Fruit fly (Drosophila melanogaster) whole organism, embryonic: Measurements from ENCODE around the gene THADA.

ENCODE experiments used
- CG10267 ChIP-seq: fragments of 200-800 bp; sonication (Bioruptor generic); optimal IDR thresholded peaks from 2 replicates; lab custom pipeline; 2018; ENCODE audit warnings: missing biosample characterization, mild to moderate bottlenecking, missing genetic modification characterization, moderate library complexity
- CG10321 ChIP-seq: fragments of 200-800 bp; sonication (Bioruptor generic); IDR thresholded peaks from 2 replicates; pipeline ENCODE4 v1.3.6; 2022; ENCODE audit warnings: missing biosample characterization, missing genetic modification characterization
- CG10431 ChIP-seq: fragments of 200-800 bp; sonication (Bioruptor generic); optimal IDR thresholded peaks from 3 replicates; lab custom pipeline; 2018; ENCODE audit warnings: missing biosample characterization, mild to moderate bottlenecking, missing genetic modification characterization
- CG10565 ChIP-seq: fragments of 200-800 bp; sonication (Bioruptor generic); optimal IDR thresholded peaks from 3 replicates; lab custom pipeline; 2016; ENCODE audit warnings: missing biosample characterization, mild to moderate bottlenecking, missing genetic modification characterization
- CG10979 ChIP-seq: fragments of 200-800 bp; sonication (Bioruptor generic); optimal IDR thresholded peaks from 2 replicates; lab custom pipeline; 2018; ENCODE audit warnings: missing biosample characterization, mild to moderate bottlenecking, missing genetic modification characterization, moderate library complexity
- CG11398 ChIP-seq: fragments of 200-800 bp; sonication (Bioruptor generic); optimal IDR thresholded peaks from 2 replicates; lab custom pipeline; 2016; ENCODE audit warnings: missing biosample characterization, missing genetic modification characterization
- CG11504 ChIP-seq: fragments of 200-800 bp; sonication (Bioruptor generic); optimal IDR thresholded peaks from 3 replicates; lab custom pipeline; 2019; ENCODE audit warnings: missing biosample characterization, mild to moderate bottlenecking, missing genetic modification characterization, moderate library complexity
- CG11696 ChIP-seq: fragments of 200-800 bp; sonication (Bioruptor generic); IDR thresholded peaks from 2 replicates; pipeline ENCODE4 v1.3.6; 2022; ENCODE audit warnings: missing biosample characterization, missing genetic modification characterization
- CG12104 ChIP-seq: fragments of 200-800 bp; sonication (Bioruptor generic); optimal IDR thresholded peaks from 3 replicates; lab custom pipeline; 2016; ENCODE audit warnings: missing biosample characterization, missing genetic modification characterization
- CG12769 ChIP-seq: fragments of 200-800 bp; sonication (Bioruptor generic); optimal IDR thresholded peaks from 2 replicates; lab custom pipeline; 2019; ENCODE audit warnings: missing biosample characterization, mild to moderate bottlenecking, missing genetic modification characterization, moderate library complexity
- CG13287 ChIP-seq: fragments of 200-800 bp; sonication (Bioruptor generic); IDR thresholded peaks from 2 replicates; pipeline ENCODE4 v1.3.6; 2022; ENCODE audit warnings: missing biosample characterization, missing genetic modification characterization; ENCODE audit not compliant: partially characterized antibody
- CG13296 ChIP-seq: fragments of 200-800 bp; sonication (Bioruptor generic); optimal IDR thresholded peaks from 3 replicates; lab custom pipeline; 2018; ENCODE audit warnings: missing biosample characterization, mild to moderate bottlenecking, missing genetic modification characterization
- CG14860 ChIP-seq: fragments of 200-800 bp; sonication (Bioruptor generic); IDR thresholded peaks from 3 replicates; pipeline ENCODE4 v1.3.6; 2022; ENCODE audit warnings: missing biosample characterization, missing genetic modification characterization; ENCODE audit not compliant: partially characterized antibody
- CG14965 ChIP-seq: fragments of 200-800 bp; sonication (Bioruptor generic); optimal IDR thresholded peaks from 2 replicates; lab custom pipeline; 2016; ENCODE audit warnings: missing biosample characterization, missing genetic modification characterization, borderline replicate concordance
- CG16863 ChIP-seq: fragments of 200-800 bp; sonication (Bioruptor generic); optimal IDR thresholded peaks from 3 replicates; lab custom pipeline; 2016; ENCODE audit warnings: missing biosample characterization, missing genetic modification characterization
- CG17359 ChIP-seq: fragments of 200-800 bp; sonication (Bioruptor generic); optimal IDR thresholded peaks from 3 replicates; lab custom pipeline; 2018; ENCODE audit warnings: missing biosample characterization, mild to moderate bottlenecking, missing genetic modification characterization, moderate library complexity
- CG31441 ChIP-seq: fragments of 200-800 bp; sonication (Bioruptor generic); IDR thresholded peaks from 2 replicates; pipeline ENCODE4 v1.3.6; 2022; ENCODE audit warnings: missing biosample characterization, missing genetic modification characterization
- CG32532 ChIP-seq: fragments of 200-800 bp; sonication (Bioruptor generic); IDR thresholded peaks from 2 replicates; pipeline ENCODE4 v1.3.6; 2022; ENCODE audit warnings: missing biosample characterization, missing genetic modification characterization
- CG6654 ChIP-seq: fragments of 200-800 bp; sonication (Bioruptor generic); optimal IDR thresholded peaks from 2 replicates; lab custom pipeline; 2017; ENCODE audit warnings: missing biosample characterization, mild to moderate bottlenecking, missing genetic modification characterization
- CG7271 ChIP-seq: fragments of 200-800 bp; sonication (Bioruptor generic); optimal IDR thresholded peaks from 2 replicates; lab custom pipeline; 2018; ENCODE audit warnings: missing biosample characterization, mild to moderate bottlenecking, missing genetic modification characterization, moderate library complexity
- CG9932 ChIP-seq: fragments of 200-800 bp; sonication (Bioruptor generic); IDR thresholded peaks from 2 replicates; pipeline ENCODE4 v1.3.6; 2022; ENCODE audit warnings: missing biosample characterization, missing genetic modification characterization
- Dek ChIP-seq: fragments of 200-800 bp; sonication (Bioruptor generic); optimal IDR thresholded peaks from 3 replicates; lab custom pipeline; 2019; ENCODE audit warnings: missing biosample characterization, mild to moderate bottlenecking, missing genetic modification characterization, moderate library complexity
- Drgx ChIP-seq: fragments of 200-800 bp; sonication (Bioruptor generic); IDR thresholded peaks from 2 replicates; pipeline ENCODE4 v1.3.6; 2022; ENCODE audit warnings: missing biosample characterization, missing genetic modification characterization
- ERR ChIP-seq: fragments of 200-800 bp; sonication (Bioruptor generic); optimal IDR thresholded peaks from 2 replicates; lab custom pipeline; 2016; ENCODE audit warnings: missing biosample characterization, missing genetic modification characterization
- H15 ChIP-seq: fragments of 200-800 bp; sonication (Bioruptor generic); IDR thresholded peaks from 3 replicates; pipeline ENCODE4 v1.3.6; 2022; ENCODE audit warnings: missing biosample characterization, missing genetic modification characterization
- H2.0 ChIP-seq: fragments of 200-800 bp; sonication (Bioruptor generic); IDR thresholded peaks from 2 replicates; pipeline ENCODE4 v1.3.6; 2022; ENCODE audit warnings: missing biosample characterization, missing genetic modification characterization
- Hey ChIP-seq: fragments of 200-800 bp; sonication (Bioruptor generic); optimal IDR thresholded peaks from 3 replicates; lab custom pipeline; 2018; ENCODE audit warnings: missing biosample characterization, mild to moderate bottlenecking, missing genetic modification characterization
- HmgZ ChIP-seq: fragments of 200-800 bp; sonication (Bioruptor generic); optimal IDR thresholded peaks from 2 replicates; lab custom pipeline; 2018; ENCODE audit warnings: missing biosample characterization, mild to moderate bottlenecking, missing genetic modification characterization
- Lhr ChIP-seq: fragments of 200-800 bp; sonication (Bioruptor generic); optimal IDR thresholded peaks from 3 replicates; lab custom pipeline; 2017; ENCODE audit warnings: mild to moderate bottlenecking, missing biosample characterization, missing genetic modification reagents, missing genetic modification characterization
- MBD-R2 ChIP-seq: fragments of 200-800 bp; sonication (Bioruptor generic); IDR thresholded peaks from 2 replicates; pipeline ENCODE4 v1.3.6; 2022; ENCODE audit warnings: missing biosample characterization, missing genetic modification characterization
- Taf1 ChIP-seq: fragments of 200-800 bp; sonication (Bioruptor generic); IDR thresholded peaks from 2 replicates; pipeline ENCODE4 v1.3.6; 2022; ENCODE audit warnings: missing biosample characterization, missing genetic modification characterization
- ato ChIP-seq: fragments of 200-800 bp; sonication (Bioruptor generic); IDR thresholded peaks from 2 replicates; pipeline ENCODE4 v1.3.6; 2022; ENCODE audit warnings: missing biosample characterization, missing genetic modification characterization; ENCODE audit not compliant: partially characterized antibody
- bowl ChIP-seq: fragments of 200-800 bp; sonication (Bioruptor generic); IDR thresholded peaks from 2 replicates; pipeline ENCODE4 v1.3.6; 2022; ENCODE audit warnings: missing biosample characterization, missing genetic modification characterization
- en ChIP-seq: fragments of 200-800 bp; sonication (Bioruptor generic); optimal IDR thresholded peaks from 2 replicates; lab custom pipeline; 2016; ENCODE audit warnings: missing biosample characterization, missing genetic modification characterization
- ewg ChIP-seq: fragments of 200-800 bp; sonication (Bioruptor generic); optimal IDR thresholded peaks from 3 replicates; lab custom pipeline; 2017; ENCODE audit warnings: mild to moderate bottlenecking, missing biosample characterization, missing genetic modification reagents, missing genetic modification characterization
- exex ChIP-seq: fragments of 200-800 bp; sonication (Bioruptor generic); optimal IDR thresholded peaks from 4 replicates; lab custom pipeline; 2018; ENCODE audit warnings: missing biosample characterization, mild to moderate bottlenecking, missing genetic modification characterization, moderate library complexity
- eyg ChIP-seq: fragments of 200-800 bp; sonication (Bioruptor generic); optimal IDR thresholded peaks from 3 replicates; lab custom pipeline; 2016; ENCODE audit warnings: missing biosample characterization, missing genetic modification characterization
- kah ChIP-seq: fragments of 200-800 bp; sonication (Bioruptor generic); optimal IDR thresholded peaks from 2 replicates; lab custom pipeline; 2018; ENCODE audit warnings: missing biosample characterization, mild to moderate bottlenecking, missing genetic modification characterization
- knrl ChIP-seq: fragments of 200-800 bp; sonication (Bioruptor generic); IDR thresholded peaks from 3 replicates; pipeline ENCODE4 v1.3.6; 2022; ENCODE audit warnings: missing biosample characterization, missing genetic modification characterization; ENCODE audit not compliant: partially characterized antibody
- lab ChIP-seq: fragments of 200-800 bp; sonication (Bioruptor generic); optimal IDR thresholded peaks from 3 replicates; lab custom pipeline; 2017; ENCODE audit warnings: missing biosample characterization, missing genetic modification characterization, mild to moderate bottlenecking, moderate library complexity, missing genetic modification reagents
- lbe ChIP-seq: fragments of 200-800 bp; sonication (Bioruptor generic); optimal IDR thresholded peaks from 2 replicates; lab custom pipeline; 2016; ENCODE audit warnings: missing biosample characterization, mild to moderate bottlenecking, missing genetic modification characterization
- nau ChIP-seq: fragments of 200-800 bp; sonication (Bioruptor generic); optimal IDR thresholded peaks from 3 replicates; lab custom pipeline; 2017; ENCODE audit warnings: missing biosample characterization, mild to moderate bottlenecking, missing genetic modification characterization, missing genetic modification reagents
- pnt ChIP-seq: fragments of 200-800 bp; sonication (Bioruptor generic); optimal IDR thresholded peaks from 3 replicates; lab custom pipeline; 2016; ENCODE audit warnings: missing biosample characterization, missing genetic modification characterization
- sima ChIP-seq: fragments of 200-800 bp; sonication (Bioruptor generic); optimal IDR thresholded peaks from 2 replicates; lab custom pipeline; 2016; ENCODE audit warnings: missing biosample characterization, missing genetic modification characterization
- slbo ChIP-seq: fragments of 200-800 bp; sonication (Bioruptor generic); IDR thresholded peaks from 2 replicates; pipeline ENCODE4 v1.3.6; 2022; ENCODE audit warnings: missing biosample characterization, missing genetic modification characterization
- ssp ChIP-seq: fragments of 200-800 bp; sonication (Bioruptor generic); IDR thresholded peaks from 2 replicates; pipeline ENCODE4 v1.3.6; 2022; ENCODE audit warnings: missing biosample characterization, missing genetic modification characterization
- toy ChIP-seq: fragments of 200-800 bp; sonication (Bioruptor generic); IDR thresholded peaks from 2 replicates; pipeline ENCODE4 v1.3.6; 2022; ENCODE audit warnings: missing biosample characterization, missing genetic modification characterization
- tx ChIP-seq: fragments of 200-800 bp; sonication (Bioruptor generic); optimal IDR thresholded peaks from 2 replicates; lab custom pipeline; 2016; ENCODE audit warnings: missing biosample characterization, missing genetic modification characterization
- wek ChIP-seq: fragments of 200-800 bp; sonication (Bioruptor generic); optimal IDR thresholded peaks from 3 replicates; lab custom pipeline; 2018; ENCODE audit warnings: missing biosample characterization, mild to moderate bottlenecking, missing genetic modification characterization, moderate library complexity

The THADA gene

dm6 chrX:19850503-19851094, 14.7 kb downstream of the THADA start (continued):
- TF ChIP-seq CG12104 (GFP tag; lab: Kevin White, UChicago) = peak; percentile 73
- TF ChIP-seq CG13287 (GFP tag; lab: Robert Waterston, UW) = no peak
- peak; percentile 86 for TF ChIP-seq ewg (GFP tag; lab: Kevin White, UChicago)
- peak; percentile 71 for TF ChIP-seq kah (GFP tag; lab: Kevin White, UChicago)
- TF ChIP-seq lab (GFP tag; lab: Kevin White, UChicago) = peak; percentile 85
- TF ChIP-seq CG9932 (GFP tag; lab: Robert Waterston, UW) = peak; percentile 50
- peak; percentile 78 for TF ChIP-seq Dek (tag; lab: Kevin White, UChicago)
- TF ChIP-seq CG10321 (GFP tag; lab: Robert Waterston, UW) = 0 out of 2 replicates have a peak, but pooled peaks have one; percentile 48
- no peak for TF ChIP-seq CG12769
- TF ChIP-seq MBD-R2 (GFP tag; lab: Robert Waterston, UW) = peak; percentile 31; the same call in 1 of the 2 replicates
- peak; percentile 84 for TF ChIP-seq CG7271
- TF ChIP-seq CG10565 (GFP tag; lab: Kevin White, UChicago) = peak; percentile 82
- 0 out of 2 replicates have a peak, but pooled peaks have one; percentile 39 for TF ChIP-seq toy (GFP tag; lab: Robert Waterston, UW)
- TF ChIP-seq CG11398 (GFP tag; lab: Kevin White, UChicago) = peak; percentile 88
- TF ChIP-seq sima (GFP tag; lab: Kevin White, UChicago) = peak; percentile 81
- TF ChIP-seq CG13296 = peak; percentile 43
- TF ChIP-seq lbe = peak; percentile 44
- TF ChIP-seq ato (GFP tag; lab: Robert Waterston, UW) = no peak
- peak; percentile 93 for TF ChIP-seq CG11504 (tag; lab: Kevin White, UChicago)
- TF ChIP-seq CG14965 (GFP tag; lab: Kevin White, UChicago) = peak; percentile 71
- TF ChIP-seq H15 = peak; percentile 85
- peak; percentile 77 for TF ChIP-seq eyg
- TF ChIP-seq CG17359 = peak; percentile 95
- peak; percentile 95 for TF ChIP-seq CG31441 (GFP tag; lab: Robert Waterston, UW)
- TF ChIP-seq nau (GFP tag; lab: Kevin White, UChicago) = no peak
- no peak for TF ChIP-seq exex
- TF ChIP-seq ssp (GFP tag; lab: Robert Waterston, UW) = peak; percentile 75
- peak; percentile 60 for TF ChIP-seq wek
- peak; percentile 91 for TF ChIP-seq Drgx (GFP tag; lab: Robert Waterston, UW)
- TF ChIP-seq en (GFP tag; lab: Kevin White, UChicago) = peak; percentile 92
- peak; percentile 89 for TF ChIP-seq CG10267 (tag; lab: Kevin White, UChicago)
- TF ChIP-seq CG32532 = peak; percentile 78
- peak; percentile 26; the same call in 1 of the 2 replicates for TF ChIP-seq bowl (GFP tag; lab: Robert Waterston, UW)
- TF ChIP-seq slbo (GFP tag; lab: Robert Waterston, UW) = peak; percentile 76
- TF ChIP-seq HmgZ (tag; lab: Kevin White, UChicago) = peak; percentile 82
- no peak for TF ChIP-seq CG14860
- TF ChIP-seq CG10979 (tag; lab: Kevin White, UChicago) = peak; percentile 97
- peak; percentile 79 for TF ChIP-seq CG6654
- no peak for TF ChIP-seq Hey (tag; lab: Kevin White, UChicago)
- TF ChIP-seq CG11696 (GFP tag; lab: Robert Waterston, UW) = peak; percentile 68
- peak; percentile 85 for TF ChIP-seq H2.0 (GFP tag; lab: Robert Waterston, UW)
- TF ChIP-seq tx (GFP tag; lab: Kevin White, UChicago) = peak; percentile 86
- peak; percentile 93 for TF ChIP-seq pnt (GFP tag; lab: Kevin White, UChicago)
- peak; percentile 79 for TF ChIP-seq Lhr (GFP tag; lab: Kevin White, UChicago)
- TF ChIP-seq Taf1 (GFP tag; lab: Robert Waterston, UW) = no peak
- TF ChIP-seq knrl (GFP tag; lab: Robert Waterston, UW) = no peak
- peak; percentile 72 for TF ChIP-seq ERR (GFP tag; lab: Kevin White, UChicago)
- TF ChIP-seq CG10431 = peak; percentile 84
- TF ChIP-seq CG16863 (GFP tag; lab: Kevin White, UChicago) = peak; percentile 93
